Worm (Caenorhabditis elegans) whole organism, L4 larva: ENCODE results near the gene clh-6.

Experiments
- F37D6.2 ChIP-seq: sonication (generic microtip); optimal IDR thresholded peaks from 2 replicates; lab custom pipeline; 2016; ENCODE audit warnings: mild to moderate bottlenecking, missing genetic modification characterization, missing compliant biosample characterization
- Y5F2A.4 ChIP-seq: fragments of 200-800 bp; sonication (Bioruptor generic); optimal IDR thresholded peaks from 2 replicates; lab custom pipeline; 2018; ENCODE audit warnings: mild to moderate bottlenecking, missing genetic modification characterization, missing compliant biosample characterization
- ZK546.5 ChIP-seq, 2 experiments: sonication (generic microtip); optimal IDR thresholded peaks; 2 replicates each; lab custom pipeline; 2017; ENCODE audit warnings: missing biosample characterization in 2 of 2, missing genetic modification characterization in 2 of 2
- aha-1 ChIP-seq: fragments of 150-350 bp; peaks from one replicate; lab custom pipeline; 2014; ENCODE audit warnings: missing biosample characterization, missing genetic modification characterization
- arid-1 ChIP-seq: fragments of 200-800 bp; sonication (Bioruptor generic); conservative IDR thresholded peaks from 2 replicates; pipeline ENCODE4 v1.3.6; 2022; ENCODE audit warnings: missing genetic modification reagents, missing genetic modification characterization, missing compliant biosample characterization
- ceh-32 ChIP-seq: sonication (generic microtip); optimal IDR thresholded peaks from 2 replicates; lab custom pipeline; 2016; ENCODE audit warnings: mild to moderate bottlenecking, missing genetic modification characterization, missing compliant biosample characterization; ENCODE audit not compliant: poor library complexity
- ceh-44 ChIP-seq: fragments of 200-800 bp; sonication (Bioruptor generic); IDR thresholded peaks from 2 replicates; pipeline ENCODE4 v1.3.6; 2022; ENCODE audit warnings: missing genetic modification reagents, missing genetic modification characterization, missing compliant biosample characterization
- ces-1 ChIP-seq: fragments of 150-350 bp; sonication (generic microtip); optimal IDR thresholded peaks from 4 replicates; lab custom pipeline; 2014; ENCODE audit warnings: missing biosample characterization, missing genetic modification reagents, missing genetic modification characterization
- cey-2 ChIP-seq: sonication (generic microtip); optimal IDR thresholded peaks from 3 replicates; lab custom pipeline; 2017; ENCODE audit warnings: missing genetic modification characterization, mild to moderate bottlenecking, missing compliant biosample characterization, antibody characterized with exemption, borderline replicate concordance; ENCODE audit not compliant: insufficient read depth
- ctbp-1 ChIP-seq: fragments of 200-800 bp; sonication (Bioruptor generic); IDR thresholded peaks from 2 replicates; pipeline ENCODE4 v1.3.6; 2022; ENCODE audit warnings: missing genetic modification reagents, missing genetic modification characterization, missing compliant biosample characterization
- daf-16 ChIP-seq, 3 experiments: sonication (generic microtip); optimal IDR thresholded peaks; 2 replicates each; lab custom pipeline; 2016 to 2017; ENCODE audit warnings: missing genetic modification characterization in 3 of 3, missing genetic modification reagents in 3 of 3, mild to moderate bottlenecking in 2 of 3, missing compliant biosample characterization in 2 of 3, missing biosample characterization in 1 of 3, moderate library complexity in 1 of 3
- daf-8 ChIP-seq: fragments of 200-800 bp; sonication (Bioruptor generic); IDR thresholded peaks from 2 replicates; pipeline ENCODE4 v1.3.6; 2022; ENCODE audit warnings: missing genetic modification characterization, missing compliant biosample characterization
- dmd-8 ChIP-seq: fragments of 200-800 bp; sonication (Bioruptor generic); IDR thresholded peaks from 2 replicates; pipeline ENCODE4 v1.3.6; 2022; ENCODE audit warnings: missing genetic modification characterization, missing compliant biosample characterization
- dmd-9 ChIP-seq: fragments of 200-800 bp; sonication (Bioruptor generic); IDR thresholded peaks from 2 replicates; pipeline ENCODE4 v1.3.6; 2022; ENCODE audit warnings: missing genetic modification reagents, missing genetic modification characterization, missing compliant biosample characterization
- dpl-1 ChIP-seq: fragments of 150-350 bp; optimal IDR thresholded peaks from 2 replicates; lab custom pipeline; 2014; ENCODE audit warnings: missing biosample characterization, missing genetic modification reagents, missing genetic modification characterization
- fkh-10 ChIP-seq: fragments of 150-350 bp; optimal IDR thresholded peaks from 2 replicates; lab custom pipeline; 2014; ENCODE audit warnings: missing biosample characterization, missing genetic modification reagents, missing genetic modification characterization
- hif-1 ChIP-seq, 2 experiments: sonication (generic microtip); optimal IDR thresholded peaks; 2 replicates each; lab custom pipeline; 2016 to 2017; ENCODE audit warnings: missing compliant biosample characterization in 2 of 2, missing genetic modification characterization in 2 of 2, missing genetic modification reagents in 2 of 2, missing genotype in 2 of 2, mild to moderate bottlenecking in 1 of 2
- hlh-30 ChIP-seq: sonication (generic microtip); optimal IDR thresholded peaks from 2 replicates; lab custom pipeline; 2017; ENCODE audit warnings: antibody characterized with exemption, mild to moderate bottlenecking, missing genetic modification characterization, missing compliant biosample characterization; ENCODE audit not compliant: insufficient read depth
- lin-29 ChIP-seq: fragments of 200-800 bp; sonication (Bioruptor generic); IDR thresholded peaks from 2 replicates; pipeline ENCODE4 v1.3.6; 2022; ENCODE audit warnings: missing genetic modification reagents, missing genetic modification characterization, missing compliant biosample characterization
- lin-39 ChIP-seq: fragments of 150-350 bp; optimal IDR thresholded peaks from 2 replicates; lab custom pipeline; 2014; ENCODE audit warnings: missing biosample characterization, missing genetic modification reagents, missing genetic modification characterization
- lsy-2 ChIP-seq, 2 experiments: fragments of 150-350 bp in 1 of 2; sonication (generic microtip) in 1 of 2; optimal IDR thresholded peaks; 2 replicates each; lab custom pipeline; 2014 to 2017; ENCODE audit warnings: missing biosample characterization in 2 of 2, missing genetic modification characterization in 2 of 2
- mdl-1 ChIP-seq, 2 experiments: fragments of 150-350 bp in 1 of 2; sonication (generic microtip) in 1 of 2; optimal IDR thresholded peaks; 2 replicates each; lab custom pipeline; 2014 to 2017; ENCODE audit warnings: missing biosample characterization in 2 of 2, missing genetic modification characterization in 2 of 2
- mdt-29 ChIP-seq: fragments of 200-800 bp; sonication (Bioruptor generic); IDR thresholded peaks from 2 replicates; pipeline ENCODE4 v1.3.6; 2022; ENCODE audit warnings: missing genetic modification reagents, missing genetic modification characterization, missing compliant biosample characterization
- mep-1 ChIP-seq: fragments of 150-350 bp; sonication (generic microtip); optimal IDR thresholded peaks from 3 replicates; lab custom pipeline; 2014; ENCODE audit warnings: missing biosample characterization, missing genetic modification characterization
- mes-2 ChIP-seq: sonication (generic microtip); optimal IDR thresholded peaks from 2 replicates; lab custom pipeline; 2016; ENCODE audit warnings: missing genotype, mild to moderate bottlenecking, missing genetic modification characterization, missing compliant biosample characterization; ENCODE audit not compliant: poor library complexity, severe bottlenecking
- mxl-2 ChIP-seq: fragments of 200-800 bp; sonication (Bioruptor generic); conservative IDR thresholded peaks from 2 replicates; pipeline ENCODE4 v1.3.6; 2022; ENCODE audit warnings: missing genetic modification reagents, missing genetic modification characterization, missing compliant biosample characterization
- mxl-3 ChIP-seq: fragments of 200-800 bp; sonication (Bioruptor generic); optimal IDR thresholded peaks from 2 replicates; lab custom pipeline; 2018; ENCODE audit warnings: mild to moderate bottlenecking, missing genetic modification characterization, missing compliant biosample characterization
- nhr-102 ChIP-seq: sonication (generic microtip); optimal IDR thresholded peaks from 2 replicates; lab custom pipeline; 2016; ENCODE audit warnings: mild to moderate bottlenecking, missing genetic modification characterization, moderate library complexity, missing compliant biosample characterization
- nhr-11 ChIP-seq: fragments of 150-350 bp; optimal IDR thresholded peaks from 2 replicates; lab custom pipeline; 2014; ENCODE audit warnings: missing biosample characterization, missing genetic modification characterization
- nhr-25 ChIP-seq: sonication (generic microtip); optimal IDR thresholded peaks from 2 replicates; lab custom pipeline; 2017; ENCODE audit warnings: missing genetic modification characterization, mild to moderate bottlenecking, missing compliant biosample characterization, antibody characterized with exemption, moderate library complexity, borderline replicate concordance; ENCODE audit not compliant: insufficient read depth
- nhr-48 ChIP-seq: sonication (generic microtip); optimal IDR thresholded peaks from 2 replicates; lab custom pipeline; 2016; ENCODE audit warnings: mild to moderate bottlenecking, missing genetic modification characterization, missing compliant biosample characterization
- pha-4 ChIP-seq, 2 experiments: fragments of 150-350 bp in 1 of 2; fragments of 200-800 bp in 1 of 2; sonication (Bioruptor generic) in 1 of 2; IDR thresholded peaks in 1 of 2; optimal IDR thresholded peaks in 1 of 2; 2 replicates each; pipeline versions ENCODE4 v1.3.6 to Lab custom; 2014 to 2022; ENCODE audit warnings: missing genetic modification characterization in 2 of 2, missing genetic modification reagents in 2 of 2, missing biosample characterization in 1 of 2, missing compliant biosample characterization in 1 of 2
- saeg-2 ChIP-seq: fragments of 200-800 bp; sonication (Bioruptor generic); IDR thresholded peaks from 2 replicates; pipeline ENCODE4 v1.3.6; 2022; ENCODE audit warnings: missing genetic modification reagents, missing genetic modification characterization, missing compliant biosample characterization
- sdz-12 ChIP-seq: fragments of 200-800 bp; sonication (Bioruptor generic); optimal IDR thresholded peaks from 2 replicates; lab custom pipeline; 2018; ENCODE audit warnings: mild to moderate bottlenecking, missing genetic modification characterization, missing compliant biosample characterization
- snpc-4 ChIP-seq: fragments of 150-350 bp; optimal IDR thresholded peaks from 2 replicates; lab custom pipeline; 2014; ENCODE audit warnings: missing biosample characterization, missing genetic modification characterization
- spr-1 ChIP-seq: sonication (generic microtip); optimal IDR thresholded peaks from 2 replicates; lab custom pipeline; 2016; ENCODE audit warnings: mild to moderate bottlenecking, missing genetic modification characterization, missing compliant biosample characterization
- unc-130 ChIP-seq: sonication (generic microtip); optimal IDR thresholded peaks from 2 replicates; lab custom pipeline; 2016; ENCODE audit warnings: missing genetic modification reagents, missing genetic modification characterization, missing compliant biosample characterization
- unc-62 ChIP-seq, 3 experiments: fragments of 150-350 bp in 1 of 3; sonication (generic microtip); optimal IDR thresholded peaks in 2 of 3; peaks in 1 of 3; 1 replicate in 1 of 3; 2 replicates in 2 of 3; lab custom pipeline; 2014 to 2017; ENCODE audit warnings: missing biosample characterization in 3 of 3, missing genetic modification characterization in 3 of 3, missing genetic modification reagents in 3 of 3, missing genotype in 1 of 3
- vab-7 ChIP-seq: fragments of 200-800 bp; sonication (Bioruptor generic); IDR thresholded peaks from 2 replicates; pipeline ENCODE4 v1.3.6; 2022; ENCODE audit warnings: missing genetic modification reagents, missing genetic modification characterization, missing compliant biosample characterization
- zip-11 ChIP-seq: fragments of 200-800 bp; sonication (Bioruptor generic); IDR thresholded peaks from 2 replicates; pipeline ENCODE4 v1.3.6; 2022; ENCODE audit warnings: missing genetic modification characterization, missing compliant biosample characterization
- zip-2 ChIP-seq: fragments of 150-350 bp; optimal IDR thresholded peaks from 2 replicates; lab custom pipeline; 2014; ENCODE audit warnings: missing biosample characterization, missing genetic modification characterization

The clh-6 gene

ce11 chrV:12026878-12027477, 36.2 kb downstream of the clh-6 start (continued):
- no peak for TF ChIP-seq sdz-12 (GFP tag; lab: Kevin White, UChicago)
- TF ChIP-seq unc-62 (GFP tag; optimal IDR thresholded peaks at IDR 0.05 in 1 of 2; lab: Kevin White, UChicago): peak in 1 of 2 experiments; percentile 89
- TF ChIP-seq unc-62 (tag; optimal IDR thresholded peaks at IDR 0.05; lab: Kevin White, UChicago): no peak
- no peak for TF ChIP-seq lin-39 (tag; lab: Kevin White, UChicago)
- TF ChIP-seq nhr-48 (tag; lab: Kevin White, UChicago): no peak
- peak; percentile 31 for TF ChIP-seq mep-1 (tag; lab: Kevin White, UChicago)
- TF ChIP-seq cey-2 (tag; lab: Kevin White, UChicago): no peak
- TF ChIP-seq arid-1: no peak
- no peak for TF ChIP-seq dpl-1
- TF ChIP-seq dmd-9 (GFP tag; lab: Robert Waterston, UW): no peak
- TF ChIP-seq zip-11 (GFP tag; lab: Robert Waterston, UW): no peak
- TF ChIP-seq unc-130 (GFP tag; lab: Kevin White, UChicago): no peak
- TF ChIP-seq mdl-1 (tag; optimal IDR thresholded peaks at IDR 0.05; lab: Kevin White, UChicago): peak in 1 of 2 experiments; percentile 90
- TF ChIP-seq nhr-25 (tag; lab: Kevin White, UChicago): no peak
- no peak for TF ChIP-seq ZK546.5 (tag; optimal IDR thresholded peaks at IDR 0.05; lab: Kevin White, UChicago)
- TF ChIP-seq ceh-44 (GFP tag; lab: Robert Waterston, UW): no peak
- no peak for TF ChIP-seq daf-8
- TF ChIP-seq mdt-29: no peak
- TF ChIP-seq mes-2 (tag; lab: Kevin White, UChicago): peak; percentile 34
- peak; percentile 24; the same call in 1 of the 2 replicates for TF ChIP-seq vab-7
- no peak for TF ChIP-seq lin-29 (GFP tag; lab: Robert Waterston, UW)

ce11 chrV:12025683-12026082, 37.5 kb downstream of the clh-6 start:
- TF ChIP-seq F37D6.2 (tag; lab: Kevin White, UChicago): peak; percentile 3
- peak; percentile 66; the same call in 1 of the 2 replicates for TF ChIP-seq ctbp-1 (GFP tag; lab: Robert Waterston, UW)
- no peak for TF ChIP-seq daf-8
- peak; percentile 94 for TF ChIP-seq fkh-10 (GFP tag; lab: Kevin White, UChicago)
- peak; percentile 88 for TF ChIP-seq ces-1 (GFP tag; lab: Kevin White, UChicago)
- TF ChIP-seq Y5F2A.4 (GFP tag; lab: Kevin White, UChicago): no peak
- TF ChIP-seq dmd-8 (GFP tag; lab: Robert Waterston, UW): no peak
- peak in 1 of 2 experiments; percentile 68 for TF ChIP-seq mdl-1 (tag; optimal IDR thresholded peaks at IDR 0.05; lab: Kevin White, UChicago)
- no peak for TF ChIP-seq mxl-2 (GFP tag; lab: Robert Waterston, UW)
- TF ChIP-seq mep-1 (tag; lab: Kevin White, UChicago): peak; percentile 18
- TF ChIP-seq daf-16 (GFP tag; optimal IDR thresholded peaks at IDR 0.05; lab: Kevin White, UChicago): peak in 1 of 2 experiments; percentile 3
- TF ChIP-seq daf-16 (tag; optimal IDR thresholded peaks at IDR 0.05; lab: Kevin White, UChicago): no peak
- TF ChIP-seq arid-1: no peak
- TF ChIP-seq ceh-44 (GFP tag; lab: Robert Waterston, UW): no peak
- peak; percentile 40 for TF ChIP-seq mxl-3 (GFP tag; lab: Kevin White, UChicago)
- TF ChIP-seq lsy-2 (tag; optimal IDR thresholded peaks at IDR 0.05; lab: Kevin White, UChicago): peak in 1 of 2 experiments; percentile 29
- peak; percentile 2 for TF ChIP-seq nhr-11
- peak; percentile 64 for TF ChIP-seq hlh-30 (tag; lab: Kevin White, UChicago)
- TF ChIP-seq nhr-102 (tag; lab: Kevin White, UChicago): no peak
- TF ChIP-seq saeg-2 (GFP tag; lab: Robert Waterston, UW): no peak
- TF ChIP-seq snpc-4 (tag; lab: Kevin White, UChicago): no peak
- TF ChIP-seq hif-1 (tag; optimal IDR thresholded peaks at IDR 0.05; lab: Kevin White, UChicago): peak in 1 of 2 experiments; percentile 2
- no peak for TF ChIP-seq spr-1 (tag; lab: Kevin White, UChicago)
- TF ChIP-seq zip-2 (tag; lab: Kevin White, UChicago): no peak
- TF ChIP-seq pha-4 (GFP tag; IDR thresholded peaks at IDR 0.05; lab: Robert Waterston, UW): no peak
- no peak for TF ChIP-seq pha-4 (tag; optimal IDR thresholded peaks at IDR 0.05; lab: Kevin White, UChicago)
- peak; percentile 82 for TF ChIP-seq aha-1 (tag; lab: Kevin White, UChicago)
- peak; percentile 28 for TF ChIP-seq ceh-32
